Fruit fly (Drosophila melanogaster): Measurements from ENCODE around the gene CG4440.

DNA sequence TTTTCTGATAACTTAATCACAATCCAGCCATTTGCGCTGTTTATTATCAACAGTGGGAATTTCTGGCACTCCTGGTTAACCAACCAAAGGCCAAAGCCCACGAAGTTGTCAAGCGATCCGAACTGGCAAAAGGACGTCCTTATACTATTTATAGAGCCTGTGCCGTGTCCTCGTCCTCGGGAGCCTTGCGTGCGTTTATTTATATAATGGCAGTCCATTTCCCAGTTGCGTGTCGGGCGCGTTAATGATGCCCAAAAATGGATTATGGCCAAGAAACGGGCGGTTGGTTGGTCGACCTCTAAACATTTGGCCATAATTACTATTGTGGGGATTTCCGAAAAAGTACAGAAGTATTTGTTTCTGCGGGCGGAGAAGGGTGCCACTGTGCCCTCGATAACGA, 9.3 kb upstream of the CG4440 start:
- TF ChIP-seq psq (optimal IDR thresholded peaks at IDR 0.05) (no peak), CG8478 (optimal IDR thresholded peaks at IDR 0.05) (no peak), pan (optimal IDR thresholded peaks at IDR 0.05) (no peak), usp (GFP tag; optimal IDR thresholded peaks at IDR 0.05) (no peak)

Data from whole organism.